Fruit fly (Drosophila melanogaster) whole organism, embryonic: ENCODE measurements around the gene tth.
A peak's percentile ranks its signal among the peaks of the same experiment; 100 is the strongest.

ENCODE experiments used
- Antp ChIP-seq: fragments of 200-800 bp; sonication (Bioruptor generic); optimal IDR thresholded peaks from 3 replicates; lab custom pipeline; 2016; ENCODE audit warnings: missing biosample characterization, missing genetic modification characterization
- Atf3 ChIP-seq: fragments of 200-800 bp; sonication (Bioruptor generic); optimal IDR thresholded peaks from 3 replicates; lab custom pipeline; 2016; ENCODE audit warnings: missing biosample characterization, missing genetic modification characterization
- Awh ChIP-seq: fragments of 200-800 bp; sonication (Bioruptor generic); IDR thresholded peaks from 2 replicates; pipeline ENCODE4, ENCODE4 v1.3.6; 2022; ENCODE audit warnings: missing biosample characterization, missing genetic modification characterization
- Bgb ChIP-seq: fragments of 200-800 bp; sonication (Bioruptor generic); IDR thresholded peaks from 2 replicates; pipeline ENCODE4 v1.3.6; 2022; ENCODE audit warnings: missing biosample characterization, missing genetic modification characterization; ENCODE audit not compliant: partially characterized antibody
- Bteb2 ChIP-seq: fragments of 200-800 bp; sonication (Bioruptor generic); optimal IDR thresholded peaks from 2 replicates; lab custom pipeline; 2016; ENCODE audit warnings: missing biosample characterization, missing genetic modification characterization
- CG10431 ChIP-seq: fragments of 200-800 bp; sonication (Bioruptor generic); optimal IDR thresholded peaks from 3 replicates; lab custom pipeline; 2018; ENCODE audit warnings: missing biosample characterization, mild to moderate bottlenecking, missing genetic modification characterization
- CG11456 ChIP-seq: fragments of 200-800 bp; sonication (Bioruptor generic); IDR thresholded peaks from 3 replicates; pipeline ENCODE4 v1.3.6; 2022; ENCODE audit warnings: missing biosample characterization, missing genetic modification characterization
- CG12219 ChIP-seq: fragments of 200-800 bp; sonication (Bioruptor generic); optimal IDR thresholded peaks from 3 replicates; lab custom pipeline; 2018; ENCODE audit warnings: missing biosample characterization, mild to moderate bottlenecking, missing genetic modification characterization
- CG12299 ChIP-seq: fragments of 200-800 bp; sonication (Bioruptor generic); optimal IDR thresholded peaks from 2 replicates; lab custom pipeline; 2018; ENCODE audit warnings: missing biosample characterization, mild to moderate bottlenecking, missing genetic modification characterization
- CG13624 ChIP-seq: fragments of 200-800 bp; sonication (Bioruptor generic); optimal IDR thresholded peaks from 2 replicates; lab custom pipeline; 2016; ENCODE audit warnings: missing biosample characterization, missing genetic modification characterization
- CG13775 ChIP-seq: fragments of 200-800 bp; sonication (Bioruptor generic); optimal IDR thresholded peaks from 3 replicates; lab custom pipeline; 2017; ENCODE audit warnings: missing biosample characterization, mild to moderate bottlenecking, missing genetic modification characterization
- CG14710 ChIP-seq: fragments of 200-800 bp; sonication (Bioruptor generic); optimal IDR thresholded peaks from 3 replicates; lab custom pipeline; 2019; ENCODE audit warnings: missing biosample characterization, mild to moderate bottlenecking, missing genetic modification characterization, moderate library complexity
- CG14860 ChIP-seq: fragments of 200-800 bp; sonication (Bioruptor generic); IDR thresholded peaks from 3 replicates; pipeline ENCODE4 v1.3.6; 2022; ENCODE audit warnings: missing biosample characterization, missing genetic modification characterization; ENCODE audit not compliant: partially characterized antibody
- CG15601 ChIP-seq: fragments of 200-800 bp; sonication (Bioruptor generic); optimal IDR thresholded peaks from 3 replicates; lab custom pipeline; 2019; ENCODE audit warnings: missing biosample characterization, mild to moderate bottlenecking, missing genetic modification characterization, moderate library complexity
- CG17385 ChIP-seq: fragments of 200-800 bp; sonication (Bioruptor generic); optimal IDR thresholded peaks from 3 replicates; lab custom pipeline; 2018; ENCODE audit warnings: missing biosample characterization, mild to moderate bottlenecking, missing genetic modification characterization
- CG17568 ChIP-seq: fragments of 200-800 bp; sonication (Bioruptor generic); optimal IDR thresholded peaks from 2 replicates; lab custom pipeline; 2018; ENCODE audit warnings: missing biosample characterization, mild to moderate bottlenecking, missing genetic modification characterization, moderate library complexity
- CG1792 ChIP-seq: fragments of 200-800 bp; sonication (Bioruptor generic); optimal IDR thresholded peaks from 2 replicates; lab custom pipeline; 2016; ENCODE audit warnings: missing biosample characterization, missing genetic modification characterization
- CG18262 ChIP-seq: fragments of 200-800 bp; optimal IDR thresholded peaks from 3 replicates; lab custom pipeline; 2019; ENCODE audit warnings: missing biosample characterization, mild to moderate bottlenecking, missing genetic modification characterization, moderate library complexity
- CG18599 ChIP-seq: fragments of 200-800 bp; sonication (Bioruptor generic); optimal IDR thresholded peaks from 3 replicates; lab custom pipeline; 2017; ENCODE audit warnings: missing biosample characterization, missing genetic modification characterization, mild to moderate bottlenecking, moderate library complexity, missing genetic modification reagents
- CG30020 ChIP-seq: fragments of 200-800 bp; optimal IDR thresholded peaks from 2 replicates; lab custom pipeline; 2019; ENCODE audit warnings: missing biosample characterization, mild to moderate bottlenecking, missing genetic modification characterization, moderate library complexity
- CG32532 ChIP-seq: fragments of 200-800 bp; sonication (Bioruptor generic); IDR thresholded peaks from 2 replicates; pipeline ENCODE4 v1.3.6; 2022; ENCODE audit warnings: missing biosample characterization, missing genetic modification characterization
- CG34224 ChIP-seq: fragments of 200-800 bp; sonication (Bioruptor generic); IDR thresholded peaks from 3 replicates; pipeline ENCODE4 v1.3.6; 2022; ENCODE audit warnings: missing biosample characterization, missing genetic modification characterization; ENCODE audit not compliant: partially characterized antibody
- CG4282 ChIP-seq: fragments of 200-800 bp; sonication (Bioruptor generic); optimal IDR thresholded peaks from 2 replicates; lab custom pipeline; 2016; ENCODE audit warnings: missing biosample characterization, missing genetic modification characterization
- CG7745 ChIP-seq: fragments of 200-800 bp; sonication (Bioruptor generic); optimal IDR thresholded peaks from 2 replicates; lab custom pipeline; 2018; ENCODE audit warnings: missing biosample characterization, mild to moderate bottlenecking, missing genetic modification characterization, moderate library complexity
- CG8944 ChIP-seq: fragments of 200-800 bp; sonication (Bioruptor generic); optimal IDR thresholded peaks from 3 replicates; lab custom pipeline; 2016; ENCODE audit warnings: missing biosample characterization, missing genetic modification characterization
- Chrac-16 ChIP-seq: fragments of 200-800 bp; sonication (Bioruptor generic); optimal IDR thresholded peaks from 3 replicates; lab custom pipeline; 2016; ENCODE audit warnings: missing biosample characterization, missing genetic modification characterization
- Dll ChIP-seq: fragments of 200-800 bp; sonication (Bioruptor generic); IDR thresholded peaks from 4 replicates; pipeline ENCODE4 v1.3.6; 2022; ENCODE audit warnings: missing biosample characterization, missing genetic modification characterization; ENCODE audit not compliant: partially characterized antibody
- H15 ChIP-seq: fragments of 200-800 bp; sonication (Bioruptor generic); IDR thresholded peaks from 3 replicates; pipeline ENCODE4 v1.3.6; 2022; ENCODE audit warnings: missing biosample characterization, missing genetic modification characterization
- HmgZ ChIP-seq: fragments of 200-800 bp; sonication (Bioruptor generic); optimal IDR thresholded peaks from 2 replicates; lab custom pipeline; 2018; ENCODE audit warnings: missing biosample characterization, mild to moderate bottlenecking, missing genetic modification characterization
- Kr ChIP-seq: fragments of 200-800 bp; sonication (Bioruptor generic); optimal IDR thresholded peaks from 2 replicates; lab custom pipeline; 2017; ENCODE audit warnings: missing biosample characterization, mild to moderate bottlenecking, missing genetic modification characterization
- Lpt ChIP-seq: fragments of >200 bp; optimal IDR thresholded peaks from 2 replicates; lab custom pipeline; 2018; ENCODE audit warnings: missing biosample characterization, missing genetic modification characterization
- NK7.1 ChIP-seq: fragments of 200-800 bp; sonication (Bioruptor generic); optimal IDR thresholded peaks from 3 replicates; lab custom pipeline; 2016; ENCODE audit warnings: missing biosample characterization, missing genetic modification characterization
- Rfx ChIP-seq: fragments of 200-800 bp; sonication (Bioruptor generic); IDR thresholded peaks from 2 replicates; pipeline ENCODE4 v1.3.6; 2022; ENCODE audit warnings: missing biosample characterization, missing genetic modification characterization
- Sry-δ ChIP-seq: fragments of 200-800 bp; sonication (Bioruptor generic); optimal IDR thresholded peaks from 2 replicates; lab custom pipeline; 2016; ENCODE audit warnings: missing biosample characterization, missing genetic modification characterization
- ap ChIP-seq: fragments of 200-800 bp; sonication (Bioruptor generic); IDR thresholded peaks from 2 replicates; pipeline ENCODE4 v1.3.6; 2022; ENCODE audit warnings: missing biosample characterization, missing genetic modification characterization
- ato ChIP-seq: fragments of 200-800 bp; sonication (Bioruptor generic); IDR thresholded peaks from 2 replicates; pipeline ENCODE4 v1.3.6; 2022; ENCODE audit warnings: missing biosample characterization, missing genetic modification characterization; ENCODE audit not compliant: partially characterized antibody
- az2 ChIP-seq: fragments of 200-800 bp; sonication (Bioruptor generic); optimal IDR thresholded peaks from 3 replicates; lab custom pipeline; 2016; ENCODE audit warnings: missing biosample characterization, missing genetic modification characterization
- bbx ChIP-seq: fragments of 200-800 bp; sonication (Bioruptor generic); IDR thresholded peaks from 2 replicates; pipeline ENCODE4 v1.3.6; 2022; ENCODE audit warnings: missing biosample characterization, missing genetic modification characterization; ENCODE audit not compliant: partially characterized antibody
- cad ChIP-seq: fragments of >200 bp; optimal IDR thresholded peaks from 2 replicates; lab custom pipeline; 2017; ENCODE audit warnings: missing biosample characterization, missing genetic modification characterization
- chif ChIP-seq, 2 experiments: fragments of 200-800 bp; sonication (Bioruptor generic); optimal IDR thresholded peaks; 3 replicates each; lab custom pipeline; 2016; ENCODE audit warnings: missing biosample characterization in 2 of 2, missing genetic modification characterization in 2 of 2
- en ChIP-seq: fragments of 200-800 bp; sonication (Bioruptor generic); optimal IDR thresholded peaks from 2 replicates; lab custom pipeline; 2016; ENCODE audit warnings: missing biosample characterization, missing genetic modification characterization
- h ChIP-seq: fragments of >200 bp; optimal IDR thresholded peaks from 2 replicates; lab custom pipeline; 2017
- odd ChIP-seq: fragments of 200-800 bp; sonication (Bioruptor generic); optimal IDR thresholded peaks from 2 replicates; lab custom pipeline; 2017; ENCODE audit warnings: missing biosample characterization, mild to moderate bottlenecking, missing genetic modification characterization
- otp ChIP-seq: fragments of 200-800 bp; sonication (Bioruptor generic); IDR thresholded peaks from 3 replicates; pipeline ENCODE4, ENCODE4 v1.3.6; 2022; ENCODE audit warnings: missing biosample characterization, missing genetic modification characterization
- pum ChIP-seq: fragments of 200-800 bp; sonication (Bioruptor generic); optimal IDR thresholded peaks from 2 replicates; lab custom pipeline; 2016; ENCODE audit warnings: missing biosample characterization, missing genetic modification characterization
- pzg ChIP-seq: fragments of 200-800 bp; sonication (Bioruptor generic); optimal IDR thresholded peaks from 3 replicates; lab custom pipeline; 2018; ENCODE audit warnings: missing biosample characterization, mild to moderate bottlenecking, missing genetic modification characterization, moderate library complexity
- sd ChIP-seq: fragments of 200-800 bp; sonication (Bioruptor generic); optimal IDR thresholded peaks from 3 replicates; lab custom pipeline; 2018; ENCODE audit warnings: missing biosample characterization, mild to moderate bottlenecking, missing genetic modification characterization, moderate library complexity
- sna ChIP-seq: fragments of 200-800 bp; sonication (Bioruptor generic); IDR thresholded peaks from 2 replicates; pipeline ENCODE4 v1.3.6; 2022; ENCODE audit warnings: missing biosample characterization, missing genetic modification characterization; ENCODE audit not compliant: partially characterized antibody
- stc ChIP-seq: fragments of 200-800 bp; sonication (Bioruptor generic); IDR thresholded peaks from 2 replicates; pipeline ENCODE4 v1.3.6; 2022; ENCODE audit warnings: missing biosample characterization, missing genetic modification characterization
- sug ChIP-seq: fragments of 200-800 bp; optimal IDR thresholded peaks from 2 replicates; lab custom pipeline; 2019; ENCODE audit warnings: missing biosample characterization, mild to moderate bottlenecking, missing genetic modification characterization, moderate library complexity

Gene tth

DNA sequence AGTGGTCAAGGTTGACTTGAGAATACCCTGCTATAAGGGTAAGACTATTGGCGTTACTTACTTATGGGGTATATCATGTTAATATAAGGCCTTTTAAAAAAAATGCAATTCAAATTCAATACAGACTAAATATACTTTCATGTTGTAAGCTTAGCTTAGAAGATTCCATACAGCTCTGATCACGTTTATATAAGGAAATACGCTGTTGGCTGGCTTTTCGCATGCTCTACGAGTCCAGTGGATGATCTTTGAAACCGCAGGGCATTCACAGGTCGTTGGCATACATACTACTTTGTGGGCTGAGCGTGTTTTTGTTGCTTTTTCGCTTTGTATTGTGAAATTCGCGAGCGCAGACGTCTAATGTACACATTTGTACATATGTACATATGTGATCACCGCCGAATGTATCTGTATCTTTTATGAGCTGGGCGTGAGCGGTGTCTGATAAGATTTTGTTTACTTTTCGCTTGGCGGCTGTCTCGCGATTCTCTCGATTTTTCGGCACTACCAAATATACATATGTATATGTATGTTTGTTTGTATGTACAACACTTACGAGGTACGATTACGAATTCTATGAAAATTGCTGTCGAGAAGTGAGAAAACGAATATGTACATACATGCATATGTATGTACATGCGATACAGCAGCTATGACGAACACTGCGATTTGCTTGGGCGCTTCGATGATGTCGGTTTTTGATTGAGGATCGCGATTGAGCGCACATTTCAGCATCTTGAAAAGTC, 18.0 kb upstream of the tth start (continued):
- TF ChIP-seq Kr (GFP tag; lab: Kevin White, UChicago) (no peak), H15 (GFP tag; lab: Robert Waterston, UW) (no peak), chif (GFP tag; optimal IDR thresholded peaks at IDR 0.05; lab: Kevin White, UChicago) (peak in 1 of 2 experiments; percentile 14), CG13775 (GFP tag; lab: Kevin White, UChicago) (peak; percentile 1), Chrac-16 (peak; percentile 24), en (GFP tag; lab: Kevin White, UChicago) (no peak), CG30020 (tag; lab: Kevin White, UChicago) (no peak), CG13624 (peak; percentile 51), CG18599 (GFP tag; lab: Kevin White, UChicago) (peak; percentile 70), stc (GFP tag; lab: Robert Waterston, UW) (no peak), sug (tag; lab: Kevin White, UChicago) (peak; percentile 63), CG18262 (tag; lab: Kevin White, UChicago) (peak; percentile 18), cad (GFP tag; lab: Kevin White, UChicago) (no peak), az2 (GFP tag; lab: Kevin White, UChicago) (no peak), CG15601 (tag; lab: Kevin White, UChicago) (peak; percentile 35), CG14860 (GFP tag; lab: Robert Waterston, UW) (no peak), odd (peak; percentile 51), otp (GFP tag; lab: Robert Waterston, UW) (peak; percentile 44; the same call in 1 of the 3 replicates), CG34224 (GFP tag; lab: Robert Waterston, UW) (no peak), Awh (peak; percentile 61; the same call in 1 of the 2 replicates), bbx (GFP tag; lab: Robert Waterston, UW) (no peak), Rfx (GFP tag; lab: Robert Waterston, UW) (peak; percentile 59; the same call in 1 of the 2 replicates), CG12219 (peak; percentile 13), Dll (no peak), CG8944 (GFP tag; lab: Kevin White, UChicago) (peak; percentile 8), Bteb2 (GFP tag; lab: Kevin White, UChicago) (peak; percentile 19), CG12299 (tag; lab: Kevin White, UChicago) (peak; percentile 53), sd (tag; lab: Kevin White, UChicago) (peak; percentile 42), ato (GFP tag; lab: Robert Waterston, UW) (no peak), CG32532 (GFP tag; lab: Robert Waterston, UW) (peak; percentile 46), NK7.1 (GFP tag; lab: Kevin White, UChicago) (no peak), Antp (GFP tag; lab: Kevin White, UChicago) (peak; percentile 25), ap (GFP tag; lab: Robert Waterston, UW) (no peak), CG17385 (GFP tag; lab: Kevin White, UChicago) (peak; percentile 32), CG7745 (tag; lab: Kevin White, UChicago) (no peak), CG4282 (GFP tag; lab: Kevin White, UChicago) (no peak), CG10431 (GFP tag; lab: Kevin White, UChicago) (no peak), CG14710 (tag; lab: Kevin White, UChicago) (no peak), pum (GFP tag; lab: Kevin White, UChicago) (no peak), h (no peak), CG1792 (peak; percentile 30), Lpt (no peak), sna (GFP tag; lab: Robert Waterston, UW) (no peak), Sry-δ (GFP tag; lab: Kevin White, UChicago) (no peak), HmgZ (tag; lab: Kevin White, UChicago) (peak; percentile 38), CG17568 (GFP tag; lab: Kevin White, UChicago) (peak; percentile 69), Bgb (GFP tag; lab: Robert Waterston, UW) (no peak), pzg (no peak), CG11456 (GFP tag; lab: Robert Waterston, UW) (0 out of 3 replicates have a peak, but pooled peaks have one; percentile 34), Atf3 (GFP tag; lab: Kevin White, UChicago) (peak; percentile 25)
